Fruit fly (Drosophila melanogaster) S2 (cell line): ENCODE data around the gene CG14285.

Experiments used
- CG8478 ChIP-seq: fragments of >200 bp; optimal IDR thresholded peaks from 2 replicates; lab custom pipeline; 2018
- CTCF ChIP-seq, 2 experiments: fragments of >200 bp; optimal IDR thresholded peaks; 2 replicates each; lab custom pipeline; 2018

dm6 chr3R:19044638-19045037 is 19.7 kb downstream of the CG14285 start:
- no peak for TF ChIP-seq CTCF (optimal IDR thresholded peaks at IDR 0.05; lab: Kevin White, UChicago)
- TF ChIP-seq CG8478 (lab: Kevin White, UChicago): no peak
